Fruit fly (Drosophila melanogaster) whole organism, prepupa: ENCODE measurements around the gene Dup99B.

ENCODE experiments used
- CG11902 ChIP-seq: fragments of 200-800 bp; sonication (Bioruptor generic); optimal IDR thresholded peaks from 3 replicates; lab custom pipeline; 2016; ENCODE audit warnings: missing biosample characterization, missing genetic modification characterization
- CG15336 ChIP-seq: fragments of 200-800 bp; sonication (Bioruptor generic); IDR thresholded peaks from 2 replicates; pipeline ENCODE4 v1.3.6; 2022; ENCODE audit warnings: missing biosample characterization, missing genetic modification characterization
- CG1621 ChIP-seq: fragments of 200-800 bp; sonication (Bioruptor generic); optimal IDR thresholded peaks from 3 replicates; lab custom pipeline; 2018; ENCODE audit warnings: missing biosample characterization, mild to moderate bottlenecking, missing genetic modification characterization
- CG16779 ChIP-seq: fragments of 200-800 bp; sonication (Bioruptor generic); optimal IDR thresholded peaks from 3 replicates; lab custom pipeline; 2017; ENCODE audit warnings: missing biosample characterization, mild to moderate bottlenecking, missing genetic modification characterization
- CG34406 ChIP-seq: fragments of 200-800 bp; sonication (Bioruptor generic); optimal IDR thresholded peaks from 3 replicates; lab custom pipeline; 2016; ENCODE audit warnings: missing biosample characterization, missing genetic modification characterization
- CG6163 ChIP-seq: fragments of 200-800 bp; sonication (Bioruptor generic); IDR thresholded peaks from 3 replicates; pipeline ENCODE4 v1.3.6; 2022; ENCODE audit warnings: missing biosample characterization, missing genetic modification characterization
- CG6854 ChIP-seq: fragments of 200-800 bp; sonication (Bioruptor generic); optimal IDR thresholded peaks from 2 replicates; lab custom pipeline; 2017; ENCODE audit warnings: missing biosample characterization, mild to moderate bottlenecking, missing genetic modification characterization
- Eip78C ChIP-seq: fragments of 200-800 bp; sonication (Bioruptor generic); peaks from one replicate; lab custom pipeline; 2016; ENCODE audit warnings: missing biosample characterization, missing genetic modification characterization
- Hr38 ChIP-seq: sonication (Bioruptor generic); optimal IDR thresholded peaks from 2 replicates; lab custom pipeline; 2016; ENCODE audit warnings: missing biosample characterization, missing genetic modification characterization
- Sox15 ChIP-seq: fragments of 200-800 bp; sonication (Bioruptor generic); optimal IDR thresholded peaks from 3 replicates; lab custom pipeline; 2016; ENCODE audit warnings: missing biosample characterization, missing genetic modification characterization
- acj6 ChIP-seq: fragments of 200-800 bp; sonication (Bioruptor generic); optimal IDR thresholded peaks from 3 replicates; lab custom pipeline; 2016; ENCODE audit warnings: missing biosample characterization, missing genetic modification characterization
- dsx ChIP-seq: fragments of 200-800 bp; optimal IDR thresholded peaks from 3 replicates; lab custom pipeline; 2019; ENCODE audit warnings: missing biosample characterization, mild to moderate bottlenecking, missing genetic modification characterization, moderate library complexity; ENCODE audit not compliant: poor library complexity, severe bottlenecking
- lz ChIP-seq: fragments of 200-800 bp; sonication (Bioruptor generic); optimal IDR thresholded peaks from 3 replicates; lab custom pipeline; 2016; ENCODE audit warnings: missing biosample characterization, missing genetic modification characterization

DNA sequence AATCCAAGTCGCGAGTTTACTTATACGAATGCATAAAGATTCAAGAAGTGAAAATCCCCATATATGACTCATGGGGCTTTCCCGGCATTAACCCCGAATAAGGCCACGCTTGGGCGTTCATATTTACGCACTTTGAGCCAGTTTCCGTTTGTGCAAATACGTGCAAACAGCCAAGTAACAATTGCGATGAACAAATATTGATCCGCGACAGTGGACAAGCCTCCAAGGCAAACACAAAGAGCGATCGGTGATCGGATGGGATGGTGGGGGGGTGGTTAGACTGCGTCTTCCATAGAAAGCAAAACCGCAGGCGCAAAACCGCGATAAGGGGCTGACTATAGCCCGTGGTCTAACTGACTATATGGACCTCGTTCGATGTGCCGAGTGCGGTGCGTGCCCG, 42.0 kb upstream of the Dup99B start:
- peak; percentile 7 for TF ChIP-seq CG34406 (GFP tag; lab: Kevin White, UChicago)
- peak; percentile 55; the same call in 2 of the 3 replicates for TF ChIP-seq CG6163 (GFP tag; lab: Robert Waterston, UW)
- peak; percentile 17 for TF ChIP-seq CG6854 (GFP tag; lab: Kevin White, UChicago)
- TF ChIP-seq acj6 (GFP tag; lab: Kevin White, UChicago), result no peak
- no peak for TF ChIP-seq CG15336 (GFP tag; lab: Robert Waterston, UW)
- peak; percentile 6 for TF ChIP-seq CG16779 (tag; lab: Kevin White, UChicago)
- peak; percentile 56 for TF ChIP-seq CG1621
- peak; percentile 54 for TF ChIP-seq Hr38
- TF ChIP-seq Sox15 (GFP tag; lab: Kevin White, UChicago), result no peak
- no peak for TF ChIP-seq CG11902
- no peak for TF ChIP-seq dsx (GFP tag; lab: Kevin White, UChicago)
- no peak for TF ChIP-seq lz (GFP tag; lab: Kevin White, UChicago)
- peak; percentile 59 for TF ChIP-seq Eip78C (GFP tag; lab: Kevin White, UChicago)
